Fruit fly (Drosophila melanogaster) whole organism, pupa: ENCODE data around the gene Col4a1.
A peak's percentile ranks its signal among the peaks of the same experiment; 100 is the strongest.

Experiments used
- CG10348 ChIP-seq: fragments of 200-800 bp; sonication (Bioruptor generic); IDR thresholded peaks from 2 replicates; pipeline ENCODE4 v1.3.6; 2022; ENCODE audit warnings: missing biosample characterization, missing genetic modification characterization
- CG12605 ChIP-seq: fragments of 200-800 bp; sonication (Bioruptor generic); IDR thresholded peaks from 2 replicates; pipeline ENCODE4 v1.3.6; 2022; ENCODE audit warnings: missing biosample characterization, missing genetic modification characterization
- CG13204 ChIP-seq: fragments of 200-800 bp; sonication (Bioruptor generic); optimal IDR thresholded peaks from 2 replicates; lab custom pipeline; 2018; ENCODE audit warnings: missing biosample characterization, mild to moderate bottlenecking, missing genetic modification characterization, moderate library complexity
- CG14655 ChIP-seq: fragments of 200-800 bp; sonication (Bioruptor generic); optimal IDR thresholded peaks from 3 replicates; lab custom pipeline; 2017; ENCODE audit warnings: mild to moderate bottlenecking, missing biosample characterization, missing genetic modification reagents, missing genetic modification characterization
- CG15710 ChIP-seq: fragments of 200-800 bp; sonication (Bioruptor generic); optimal IDR thresholded peaks from 2 replicates; lab custom pipeline; 2018; ENCODE audit warnings: missing biosample characterization, mild to moderate bottlenecking, missing genetic modification characterization, moderate library complexity
- CG17806 ChIP-seq: fragments of 200-800 bp; sonication (Bioruptor generic); optimal IDR thresholded peaks from 2 replicates; lab custom pipeline; 2018; ENCODE audit warnings: missing biosample characterization, mild to moderate bottlenecking, missing genetic modification characterization, moderate library complexity
- CG32121 ChIP-seq: fragments of 200-800 bp; sonication (Bioruptor generic); IDR thresholded peaks from 2 replicates; pipeline ENCODE4 v1.3.6; 2022; ENCODE audit warnings: missing biosample characterization, missing genetic modification characterization
- CG34367 ChIP-seq: fragments of 200-800 bp; sonication (Bioruptor generic); optimal IDR thresholded peaks from 2 replicates; lab custom pipeline; 2018; ENCODE audit warnings: missing biosample characterization, mild to moderate bottlenecking, missing genetic modification characterization
- CG4496 ChIP-seq: fragments of 200-800 bp; sonication (Bioruptor generic); IDR thresholded peaks from 3 replicates; pipeline ENCODE4 v1.3.6; 2022; ENCODE audit warnings: missing biosample characterization, missing genetic modification characterization
- CG8159 ChIP-seq: fragments of 200-800 bp; sonication (Bioruptor generic); optimal IDR thresholded peaks from 3 replicates; lab custom pipeline; 2018; ENCODE audit warnings: missing biosample characterization, mild to moderate bottlenecking, missing genetic modification characterization, moderate library complexity
- CG8301 ChIP-seq: fragments of 200-800 bp; sonication (Bioruptor generic); optimal IDR thresholded peaks from 2 replicates; lab custom pipeline; 2018; ENCODE audit warnings: missing biosample characterization, mild to moderate bottlenecking, missing genetic modification characterization
- CG9948 ChIP-seq: fragments of 200-800 bp; sonication (Bioruptor generic); optimal IDR thresholded peaks from 2 replicates; lab custom pipeline; 2018; ENCODE audit warnings: missing biosample characterization, mild to moderate bottlenecking, missing genetic modification characterization, moderate library complexity
- D1 ChIP-seq: fragments of 200-800 bp; sonication (Bioruptor generic); optimal IDR thresholded peaks from 2 replicates; lab custom pipeline; 2018; ENCODE audit warnings: missing biosample characterization, mild to moderate bottlenecking, missing genetic modification characterization, moderate library complexity
- EcR ChIP-seq: fragments of 200-800 bp; sonication (Bioruptor generic); optimal IDR thresholded peaks from 3 replicates; lab custom pipeline; 2019; ENCODE audit warnings: missing biosample characterization, missing genetic modification characterization, mild to moderate bottlenecking, moderate library complexity, missing genetic modification reagents
- Ets98B ChIP-seq: fragments of 200-800 bp; sonication (Bioruptor generic); IDR thresholded peaks from 2 replicates; pipeline ENCODE4 v1.3.6; 2022; ENCODE audit warnings: missing biosample characterization, missing genetic modification characterization
- Pif1A ChIP-seq: fragments of 200-800 bp; sonication (Bioruptor generic); optimal IDR thresholded peaks from 3 replicates; lab custom pipeline; 2016; ENCODE audit warnings: missing biosample characterization, missing genetic modification characterization
- Pif1B ChIP-seq: fragments of 200-800 bp; sonication (Bioruptor generic); optimal IDR thresholded peaks from 3 replicates; lab custom pipeline; 2016; ENCODE audit warnings: missing biosample characterization, missing genetic modification characterization
- Snoo ChIP-seq: fragments of 200-800 bp; sonication (Bioruptor generic); optimal IDR thresholded peaks from 3 replicates; lab custom pipeline; 2017; ENCODE audit warnings: missing biosample characterization, mild to moderate bottlenecking, missing genetic modification characterization, inconsistent platforms
- fd96Ca ChIP-seq: fragments of 200-800 bp; sonication (Bioruptor generic); IDR thresholded peaks from 3 replicates; pipeline ENCODE4 v1.3.6; 2022; ENCODE audit warnings: missing biosample characterization, missing genetic modification characterization
- gl ChIP-seq: fragments of 200-800 bp; sonication (Bioruptor generic); optimal IDR thresholded peaks from 2 replicates; lab custom pipeline; 2018; ENCODE audit warnings: missing biosample characterization, mild to moderate bottlenecking, missing genetic modification characterization
- rn ChIP-seq: fragments of 200-800 bp; sonication (Bioruptor generic); IDR thresholded peaks from 2 replicates; pipeline ENCODE4 v1.3.6; 2022; ENCODE audit warnings: missing biosample characterization, missing genetic modification characterization

Col4a1 gene

DNA sequence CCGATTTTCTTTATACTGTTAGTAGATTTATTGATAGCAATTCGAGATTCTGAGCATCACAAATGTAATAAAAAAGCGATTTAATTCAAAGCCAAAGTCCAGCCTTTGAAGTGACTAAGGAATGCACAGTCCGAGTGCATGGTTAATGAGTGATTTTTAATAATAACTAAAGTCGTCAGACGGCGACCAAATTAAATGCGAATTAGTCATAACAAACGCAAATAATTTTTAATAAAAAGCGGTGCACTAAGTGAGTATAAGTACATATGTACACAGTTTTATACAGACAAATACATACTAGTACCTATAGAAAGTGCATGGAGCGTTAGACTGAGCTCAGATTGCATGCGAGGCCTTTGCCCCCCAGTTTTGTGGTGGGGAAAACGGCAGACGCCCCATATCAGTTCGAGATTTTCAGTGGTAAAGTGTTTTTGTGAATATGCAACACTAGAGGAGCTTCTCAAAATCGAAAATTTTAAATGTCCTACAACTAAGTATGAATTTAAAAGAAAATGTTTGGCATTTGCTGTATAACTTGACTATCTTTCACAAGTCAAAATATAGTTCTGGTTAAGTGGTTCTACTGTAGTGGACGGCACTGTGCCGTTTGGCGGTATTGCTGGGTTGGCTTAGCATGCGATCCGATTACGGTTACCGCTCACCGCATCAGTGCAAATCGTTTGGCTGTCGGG lies 26.6 kb upstream of the Col4a1 start:
- TF ChIP-seq Snoo (tag; lab: Kevin White, UChicago), result no peak
- TF ChIP-seq CG8159 (tag; lab: Kevin White, UChicago), result no peak
- peak; percentile 60; the same call in 1 of the 2 replicates for TF ChIP-seq CG12605 (GFP tag; lab: Robert Waterston, UW)
- TF ChIP-seq D1 (tag; lab: Kevin White, UChicago), result no peak
- TF ChIP-seq CG9948 (tag; lab: Kevin White, UChicago), result no peak
- TF ChIP-seq EcR, result no peak
- TF ChIP-seq CG32121 (GFP tag; lab: Robert Waterston, UW), result peak; percentile 49; the same call in 1 of the 2 replicates
- TF ChIP-seq CG15710 (tag; lab: Kevin White, UChicago), result peak; percentile 15
- TF ChIP-seq CG14655 (GFP tag; lab: Kevin White, UChicago), result peak; percentile 45
- peak; percentile 57; the same call in 1 of the 3 replicates for TF ChIP-seq fd96Ca (GFP tag; lab: Robert Waterston, UW)
- peak; percentile 65; the same call in 2 of the 3 replicates for TF ChIP-seq CG4496
- peak; percentile 16 for TF ChIP-seq CG8301 (tag; lab: Kevin White, UChicago)
- TF ChIP-seq Pif1A (GFP tag; lab: Kevin White, UChicago), result peak; percentile 34
- peak; percentile 75 for TF ChIP-seq Ets98B (GFP tag; lab: Robert Waterston, UW)

DNA sequence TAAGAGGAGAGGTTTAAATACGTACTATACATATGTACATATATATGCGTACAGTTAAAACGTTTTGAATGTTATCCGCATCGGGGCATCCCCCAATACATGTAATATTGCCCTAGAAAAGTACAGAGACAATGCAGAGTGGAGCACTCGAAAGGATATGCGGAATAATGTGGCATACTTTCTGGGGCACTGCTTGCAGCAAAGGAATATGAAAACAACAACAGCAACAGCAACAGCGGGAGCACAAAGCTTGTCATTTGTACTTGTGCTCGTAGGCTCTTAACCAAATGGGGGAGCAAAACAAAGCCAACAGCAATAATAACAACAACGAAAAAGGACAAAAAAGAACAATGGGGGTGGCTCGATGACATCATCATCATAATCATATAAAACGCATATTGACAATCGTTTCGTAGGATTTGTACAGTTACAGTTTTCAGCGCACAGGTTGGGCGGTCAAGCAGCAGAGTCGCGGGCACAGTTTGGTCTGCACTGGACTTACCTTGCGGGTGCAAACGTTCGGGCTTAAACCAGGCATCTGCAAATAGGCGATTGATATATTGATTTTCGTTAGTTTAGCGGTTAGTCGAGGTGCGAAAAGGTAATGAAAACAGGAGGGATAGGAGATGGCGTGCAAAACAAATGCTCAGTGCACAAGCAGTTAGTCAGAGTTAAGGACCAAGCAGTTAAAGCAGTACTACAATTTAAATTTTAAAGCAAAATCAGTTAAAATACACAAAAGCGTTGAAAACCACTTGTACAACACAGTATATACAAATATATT lies 25.5 kb upstream of the Col4a1 start:
- TF ChIP-seq Ets98B (GFP tag; lab: Robert Waterston, UW) (no peak), CG8301 (tag; lab: Kevin White, UChicago) (no peak), CG34367 (tag; lab: Kevin White, UChicago) (no peak), rn (GFP tag; lab: Robert Waterston, UW) (no peak), CG17806 (tag; lab: Kevin White, UChicago) (no peak), fd96Ca (GFP tag; lab: Robert Waterston, UW) (no peak), CG10348 (no peak), CG9948 (tag; lab: Kevin White, UChicago) (no peak), CG4496 (no peak), EcR (no peak), CG12605 (GFP tag; lab: Robert Waterston, UW) (no peak), Pif1B (GFP tag; lab: Kevin White, UChicago) (no peak), CG14655 (GFP tag; lab: Kevin White, UChicago) (no peak), CG13204 (GFP tag; lab: Kevin White, UChicago) (no peak), Snoo (tag; lab: Kevin White, UChicago) (no peak)

dm6 chr2L:5004677-5005463 lies 24.5 kb upstream of the Col4a1 start:
- TF ChIP-seq CG32121 (GFP tag; lab: Robert Waterston, UW) (peak; percentile 89), CG13204 (GFP tag; lab: Kevin White, UChicago) (peak; percentile 69), Pif1A (GFP tag; lab: Kevin White, UChicago) (peak; percentile 90), gl (peak; percentile 73), fd96Ca (GFP tag; lab: Robert Waterston, UW) (peak; percentile 90), CG4496 (peak; percentile 94), CG17806 (tag; lab: Kevin White, UChicago) (peak; percentile 89), CG8159 (tag; lab: Kevin White, UChicago) (peak; percentile 90), CG10348 (peak; percentile 76), CG34367 (tag; lab: Kevin White, UChicago) (peak; percentile 88), CG15710 (tag; lab: Kevin White, UChicago) (peak; percentile 90), CG9948 (tag; lab: Kevin White, UChicago) (peak; percentile 89), Pif1B (GFP tag; lab: Kevin White, UChicago) (peak; percentile 86), D1 (tag; lab: Kevin White, UChicago) (peak; percentile 41), CG8301 (tag; lab: Kevin White, UChicago) (peak; percentile 81), EcR (peak; percentile 38), Ets98B (GFP tag; lab: Robert Waterston, UW) (peak; percentile 88), CG14655 (GFP tag; lab: Kevin White, UChicago) (peak; percentile 83), Snoo (tag; lab: Kevin White, UChicago) (peak; percentile 70), rn (GFP tag; lab: Robert Waterston, UW) (peak; percentile 61; the same call in 1 of the 2 replicates), CG12605 (GFP tag; lab: Robert Waterston, UW) (peak; percentile 91)

DNA sequence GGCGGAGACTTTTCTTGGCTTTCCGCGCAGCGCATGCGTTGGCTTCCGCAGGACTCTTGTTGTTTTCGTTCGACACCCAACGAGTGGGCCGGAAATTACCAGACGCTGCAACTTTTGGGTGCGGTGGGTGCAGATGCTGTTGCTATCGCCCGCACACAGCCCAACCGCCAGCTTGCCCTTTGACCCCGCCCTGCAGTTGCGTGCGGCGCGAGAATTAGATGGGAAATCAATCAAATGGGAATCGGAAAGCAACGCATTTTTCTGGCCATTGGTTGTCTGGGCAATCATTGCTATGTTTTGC lies 24.0 kb upstream of the Col4a1 start:
- no peak for TF ChIP-seq CG32121 (GFP tag; lab: Robert Waterston, UW)
- no peak for TF ChIP-seq Pif1B (GFP tag; lab: Kevin White, UChicago)
- TF ChIP-seq fd96Ca (GFP tag; lab: Robert Waterston, UW), result no peak
- TF ChIP-seq EcR, result no peak
- TF ChIP-seq CG15710 (tag; lab: Kevin White, UChicago), result no peak
- no peak for TF ChIP-seq CG12605 (GFP tag; lab: Robert Waterston, UW)
- no peak for TF ChIP-seq gl
- no peak for TF ChIP-seq CG34367 (tag; lab: Kevin White, UChicago)
- TF ChIP-seq CG14655 (GFP tag; lab: Kevin White, UChicago), result no peak
- TF ChIP-seq CG13204 (GFP tag; lab: Kevin White, UChicago), result no peak
